Worm (Caenorhabditis elegans): ENCODE data around the gene asp-2.

DNA sequence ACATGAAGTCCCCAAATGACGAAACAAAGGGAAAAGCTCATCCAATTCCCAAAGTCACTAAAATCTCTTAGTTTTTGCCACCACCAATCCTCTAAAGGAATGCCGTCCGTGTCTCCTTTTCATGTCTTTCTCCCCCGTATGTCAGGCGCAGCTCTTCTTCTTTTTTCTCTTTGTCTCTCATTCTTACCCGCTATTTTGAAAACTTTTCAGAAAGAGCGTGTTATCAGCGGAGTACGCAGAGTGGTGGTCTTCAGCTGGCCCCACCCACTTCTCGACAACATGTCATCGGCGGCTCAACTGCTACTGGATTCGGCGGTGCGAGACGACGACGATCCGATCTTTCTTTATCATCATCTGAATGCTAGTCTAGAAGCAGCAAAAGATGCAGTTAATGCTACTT is 11.5 kb upstream of the asp-2 start, which contains the start of gene sphr-1:
- TF ChIP-seq ztf-23 (GFP tag; IDR thresholded peaks at IDR 0.05), result no peak
- no peak for TF ChIP-seq ref-1 (GFP tag; conservative IDR thresholded peaks at IDR 0.05)
- no peak for TF ChIP-seq flt-1 (GFP tag; IDR thresholded peaks at IDR 0.05)
- no peak for TF ChIP-seq med-1 (GFP tag; optimal IDR thresholded peaks at IDR 0.05; ENCODE audit: insufficient read depth)

Measured in whole organism, midembryonic.